Fruit fly (Drosophila melanogaster) whole organism, embryonic: Measurements from ENCODE around the gene mus301.

Source experiments
- Adf1 ChIP-seq: fragments of 200-800 bp; sonication (Bioruptor generic); IDR thresholded peaks from 2 replicates; pipeline ENCODE4 v1.3.6; 2022; ENCODE audit warnings: missing biosample characterization, missing genetic modification characterization
- B-H1 ChIP-seq: fragments of 200-800 bp; sonication (Bioruptor generic); IDR thresholded peaks from 3 replicates; pipeline ENCODE4 v1.3.6; 2022; ENCODE audit warnings: missing biosample characterization, missing genetic modification characterization
- CG10543 ChIP-seq: fragments of 200-800 bp; sonication (Bioruptor generic); optimal IDR thresholded peaks from 3 replicates; lab custom pipeline; 2017; ENCODE audit warnings: missing biosample characterization, mild to moderate bottlenecking, missing genetic modification characterization, moderate library complexity
- CG10654 ChIP-seq: fragments of 200-800 bp; sonication (Bioruptor generic); optimal IDR thresholded peaks from 2 replicates; lab custom pipeline; 2016; ENCODE audit warnings: missing biosample characterization, missing genetic modification characterization
- CG10959 ChIP-seq: fragments of 200-800 bp; sonication (Bioruptor generic); IDR thresholded peaks from 2 replicates; pipeline ENCODE4 v1.3.6; 2022; ENCODE audit warnings: missing biosample characterization, missing genetic modification characterization
- CG12219 ChIP-seq: fragments of 200-800 bp; sonication (Bioruptor generic); optimal IDR thresholded peaks from 3 replicates; lab custom pipeline; 2018; ENCODE audit warnings: missing biosample characterization, mild to moderate bottlenecking, missing genetic modification characterization
- CG12391 ChIP-seq: fragments of 200-800 bp; sonication (Bioruptor generic); optimal IDR thresholded peaks from 3 replicates; lab custom pipeline; 2018; ENCODE audit warnings: missing biosample characterization, mild to moderate bottlenecking, missing genetic modification characterization, moderate library complexity
- CG13894 ChIP-seq: fragments of 200-800 bp; sonication (Bioruptor generic); optimal IDR thresholded peaks from 3 replicates; lab custom pipeline; 2018; ENCODE audit warnings: missing biosample characterization, mild to moderate bottlenecking, missing genetic modification characterization, moderate library complexity
- CG15479 ChIP-seq: fragments of 200-800 bp; sonication (Bioruptor generic); optimal IDR thresholded peaks from 3 replicates; lab custom pipeline; 2019; ENCODE audit warnings: missing biosample characterization, mild to moderate bottlenecking, missing genetic modification characterization, moderate library complexity
- CG43689 ChIP-seq: fragments of 200-800 bp; sonication (Bioruptor generic); IDR thresholded peaks from 2 replicates; pipeline ENCODE4 v1.3.6; 2022; ENCODE audit warnings: missing biosample characterization, missing genetic modification characterization
- CG5180 ChIP-seq: fragments of 200-800 bp; sonication (Bioruptor generic); optimal IDR thresholded peaks from 3 replicates; lab custom pipeline; 2017; ENCODE audit warnings: missing biosample characterization, missing genetic modification characterization, mild to moderate bottlenecking, moderate library complexity, missing genetic modification reagents
- CG6683 ChIP-seq: fragments of 200-800 bp; sonication (Bioruptor generic); optimal IDR thresholded peaks from 2 replicates; lab custom pipeline; 2017; ENCODE audit warnings: missing biosample characterization, mild to moderate bottlenecking, missing genetic modification characterization, missing genetic modification reagents
- CG7987 ChIP-seq: fragments of 200-800 bp; sonication (Bioruptor generic); optimal IDR thresholded peaks from 2 replicates; lab custom pipeline; 2018; ENCODE audit warnings: missing biosample characterization, mild to moderate bottlenecking, missing genetic modification characterization, moderate library complexity
- CG8388 ChIP-seq: fragments of 200-800 bp; sonication (Bioruptor generic); optimal IDR thresholded peaks from 2 replicates; lab custom pipeline; 2019; ENCODE audit warnings: missing biosample characterization, mild to moderate bottlenecking, missing genetic modification characterization, moderate library complexity
- CG8765 ChIP-seq: fragments of 200-800 bp; sonication (Bioruptor generic); IDR thresholded peaks from 2 replicates; pipeline ENCODE4 v1.3.6; 2022; ENCODE audit warnings: missing biosample characterization, missing genetic modification characterization
- CG9932 ChIP-seq: fragments of 200-800 bp; sonication (Bioruptor generic); IDR thresholded peaks from 2 replicates; pipeline ENCODE4 v1.3.6; 2022; ENCODE audit warnings: missing biosample characterization, missing genetic modification characterization
- Dad ChIP-seq: fragments of 200-800 bp; sonication (Bioruptor generic); optimal IDR thresholded peaks from 3 replicates; lab custom pipeline; 2016; ENCODE audit warnings: missing biosample characterization, missing genetic modification characterization
- Dp ChIP-seq: fragments of 200-800 bp; sonication (Bioruptor generic); optimal IDR thresholded peaks from 2 replicates; lab custom pipeline; 2018; ENCODE audit warnings: missing biosample characterization, mild to moderate bottlenecking, missing genetic modification characterization, moderate library complexity
- Dref ChIP-seq: fragments of 200-800 bp; sonication (Bioruptor generic); IDR thresholded peaks from 2 replicates; pipeline ENCODE4 v1.3.6; 2022; ENCODE audit warnings: missing biosample characterization, missing genetic modification characterization
- E2f1 ChIP-seq: fragments of 200-800 bp; sonication (Bioruptor generic); IDR thresholded peaks from 2 replicates; pipeline ENCODE4 v1.3.6; 2022; ENCODE audit warnings: missing biosample characterization, missing genetic modification characterization
- ERR ChIP-seq: fragments of 200-800 bp; sonication (Bioruptor generic); optimal IDR thresholded peaks from 2 replicates; lab custom pipeline; 2016; ENCODE audit warnings: missing biosample characterization, missing genetic modification characterization
- Eip74EF ChIP-seq, 2 experiments: fragments of 200-800 bp in 1 of 2; fragments of >200 bp in 1 of 2; sonication (Bioruptor generic) in 1 of 2; optimal IDR thresholded peaks; 2 replicates each; lab custom pipeline; 2017 to 2019; ENCODE audit warnings: missing biosample characterization in 2 of 2, missing genetic modification characterization in 2 of 2, mild to moderate bottlenecking in 1 of 2, moderate library complexity in 1 of 2
- HmgD ChIP-seq: fragments of 200-800 bp; sonication (Bioruptor generic); optimal IDR thresholded peaks from 3 replicates; lab custom pipeline; 2016; ENCODE audit warnings: missing biosample characterization, missing genetic modification characterization
- Kr ChIP-seq: fragments of 200-800 bp; sonication (Bioruptor generic); optimal IDR thresholded peaks from 2 replicates; lab custom pipeline; 2017; ENCODE audit warnings: missing biosample characterization, mild to moderate bottlenecking, missing genetic modification characterization
- Mes4 ChIP-seq: fragments of 200-800 bp; sonication (Bioruptor generic); optimal IDR thresholded peaks from 2 replicates; lab custom pipeline; 2016; ENCODE audit warnings: missing biosample characterization, missing genetic modification characterization
- Ptx1 ChIP-seq: fragments of 200-800 bp; sonication (Bioruptor generic); IDR thresholded peaks from 2 replicates; pipeline ENCODE4 v1.3.6; 2022; ENCODE audit warnings: missing biosample characterization, missing genetic modification characterization
- Sox100B ChIP-seq: fragments of 200-800 bp; sonication (Bioruptor generic); optimal IDR thresholded peaks from 3 replicates; lab custom pipeline; 2018; ENCODE audit warnings: missing biosample characterization, mild to moderate bottlenecking, missing genetic modification characterization
- Ssrp ChIP-seq: fragments of 200-800 bp; sonication (Bioruptor generic); optimal IDR thresholded peaks from 2 replicates; lab custom pipeline; 2018; ENCODE audit warnings: missing biosample characterization, mild to moderate bottlenecking, missing genetic modification characterization, moderate library complexity
- Stat92E ChIP-seq, 3 experiments: fragments of >200 bp in 2 of 3; fragments of 200-800 bp in 1 of 3; sonication (Bioruptor generic) in 1 of 3; optimal IDR thresholded peaks; 2 replicates each; lab custom pipeline; 2017 to 2019; ENCODE audit warnings: missing biosample characterization in 3 of 3, missing genetic modification characterization in 3 of 3, mild to moderate bottlenecking in 1 of 3, moderate library complexity in 1 of 3
- az2 ChIP-seq: fragments of 200-800 bp; sonication (Bioruptor generic); optimal IDR thresholded peaks from 3 replicates; lab custom pipeline; 2016; ENCODE audit warnings: missing biosample characterization, missing genetic modification characterization
- chif ChIP-seq, 2 experiments: fragments of 200-800 bp; sonication (Bioruptor generic); optimal IDR thresholded peaks; 3 replicates each; lab custom pipeline; 2016; ENCODE audit warnings: missing biosample characterization in 2 of 2, missing genetic modification characterization in 2 of 2
- crp ChIP-seq, 2 experiments: fragments of 200-800 bp; sonication (Bioruptor generic); optimal IDR thresholded peaks; 2 replicates in 1 of 2; 3 replicates in 1 of 2; lab custom pipeline; 2017; ENCODE audit warnings: missing biosample characterization in 2 of 2, missing genetic modification characterization in 2 of 2, mild to moderate bottlenecking in 1 of 2, moderate library complexity in 1 of 2
- eyg ChIP-seq: fragments of 200-800 bp; sonication (Bioruptor generic); optimal IDR thresholded peaks from 3 replicates; lab custom pipeline; 2016; ENCODE audit warnings: missing biosample characterization, missing genetic modification characterization
- fd64A ChIP-seq: fragments of 200-800 bp; sonication (Bioruptor generic); optimal IDR thresholded peaks from 3 replicates; lab custom pipeline; 2018; ENCODE audit warnings: missing biosample characterization, mild to moderate bottlenecking, missing genetic modification characterization
- fd96Cb ChIP-seq: fragments of 200-800 bp; sonication (Bioruptor generic); optimal IDR thresholded peaks from 2 replicates; lab custom pipeline; 2018; ENCODE audit warnings: missing biosample characterization, mild to moderate bottlenecking, missing genetic modification characterization, moderate library complexity
- gsb-n ChIP-seq: fragments of 200-800 bp; sonication (Bioruptor generic); optimal IDR thresholded peaks from 3 replicates; lab custom pipeline; 2018; ENCODE audit warnings: missing biosample characterization, mild to moderate bottlenecking, missing genetic modification characterization
- ind ChIP-seq: fragments of 200-800 bp; sonication (Bioruptor generic); optimal IDR thresholded peaks from 3 replicates; lab custom pipeline; 2016; ENCODE audit warnings: missing biosample characterization, missing genetic modification characterization
- kni ChIP-seq: fragments of 200-800 bp; sonication (Bioruptor generic); optimal IDR thresholded peaks from 3 replicates; lab custom pipeline; 2017; ENCODE audit warnings: mild to moderate bottlenecking, missing biosample characterization, missing genetic modification reagents, missing genetic modification characterization
- lab ChIP-seq: fragments of 200-800 bp; sonication (Bioruptor generic); optimal IDR thresholded peaks from 3 replicates; lab custom pipeline; 2017; ENCODE audit warnings: missing biosample characterization, missing genetic modification characterization, mild to moderate bottlenecking, moderate library complexity, missing genetic modification reagents
- lov ChIP-seq, 2 experiments: fragments of 200-800 bp in 1 of 2; fragments of >200 bp in 1 of 2; sonication (Bioruptor generic) in 1 of 2; IDR thresholded peaks in 1 of 2; optimal IDR thresholded peaks in 1 of 2; 2 replicates in 1 of 2; 3 replicates in 1 of 2; pipeline versions ENCODE4 v1.3.6 to Lab custom; 2017 to 2022; ENCODE audit warnings: missing biosample characterization in 1 of 2, missing genetic modification characterization in 1 of 2
- pho ChIP-seq: fragments of 200-800 bp; sonication (Bioruptor generic); optimal IDR thresholded peaks from 2 replicates; lab custom pipeline; 2016; ENCODE audit warnings: missing biosample characterization, missing genetic modification characterization
- prd ChIP-seq, 3 experiments: fragments of >200 bp in 2 of 3; fragments of 200-800 bp in 1 of 3; sonication (Bioruptor generic) in 1 of 3; optimal IDR thresholded peaks in 2 of 3; IDR thresholded peaks in 1 of 3; 2 replicates in 2 of 3; 3 replicates in 1 of 3; pipeline versions ENCODE4 v1.3.6 to Lab custom; 2017 to 2022; ENCODE audit warnings: missing biosample characterization in 1 of 3, missing genetic modification characterization in 1 of 3
- pum ChIP-seq: fragments of 200-800 bp; sonication (Bioruptor generic); optimal IDR thresholded peaks from 2 replicates; lab custom pipeline; 2016; ENCODE audit warnings: missing biosample characterization, missing genetic modification characterization
- seq ChIP-seq: fragments of 200-800 bp; sonication (Bioruptor generic); IDR thresholded peaks from 2 replicates; pipeline ENCODE4 v1.3.6; 2022; ENCODE audit warnings: missing biosample characterization, missing genetic modification characterization
- sim ChIP-seq: fragments of 200-800 bp; sonication (Bioruptor generic); IDR thresholded peaks from 2 replicates; pipeline ENCODE4 v1.3.6; 2022; ENCODE audit warnings: missing biosample characterization, missing genetic modification characterization
- sna ChIP-seq: fragments of 200-800 bp; sonication (Bioruptor generic); IDR thresholded peaks from 2 replicates; pipeline ENCODE4 v1.3.6; 2022; ENCODE audit warnings: missing biosample characterization, missing genetic modification characterization; ENCODE audit not compliant: partially characterized antibody
- tap ChIP-seq: fragments of 200-800 bp; optimal IDR thresholded peaks from 3 replicates; lab custom pipeline; 2019; ENCODE audit warnings: missing biosample characterization, mild to moderate bottlenecking, missing genetic modification characterization, moderate library complexity
- tna ChIP-seq: fragments of 200-800 bp; sonication (Bioruptor generic); IDR thresholded peaks from 2 replicates; pipeline ENCODE4 v1.3.6; 2022; ENCODE audit warnings: missing biosample characterization, missing genetic modification characterization; ENCODE audit not compliant: partially characterized antibody

The mus301 gene

dm6 chr3L:8127712-8128210 lies 9.8 kb upstream of the mus301 start, which contains the start of the genes Cds and Uba2 (continued):
- peak; percentile 96 for TF ChIP-seq ind
- peak in 1 of 3 experiments; percentile 61 for TF ChIP-seq Stat92E (GFP tag; optimal IDR thresholded peaks at IDR 0.05; lab: Kevin White, UChicago)
- peak; percentile 79 for TF ChIP-seq CG8765 (GFP tag; lab: Robert Waterston, UW)
- no peak for TF ChIP-seq Kr (GFP tag; lab: Kevin White, UChicago)
- TF ChIP-seq CG8388 (GFP tag; lab: Kevin White, UChicago): peak; percentile 90
- TF ChIP-seq CG10543 (GFP tag; lab: Kevin White, UChicago): peak; percentile 97
- peak; percentile 87 for TF ChIP-seq seq (GFP tag; lab: Robert Waterston, UW)
- peak; percentile 55 for TF ChIP-seq HmgD
- TF ChIP-seq fd64A (GFP tag; lab: Kevin White, UChicago): peak; percentile 49
- TF ChIP-seq chif (GFP tag; optimal IDR thresholded peaks at IDR 0.05; lab: Kevin White, UChicago): peak; percentile 47 to 67
- TF ChIP-seq CG12219 (GFP tag; lab: Kevin White, UChicago): peak; percentile 71
- TF ChIP-seq CG10654 (GFP tag; lab: Kevin White, UChicago): peak; percentile 93
- TF ChIP-seq pum: peak; percentile 75
- peak; percentile 80 for TF ChIP-seq Adf1 (GFP tag; lab: Robert Waterston, UW)
- peak; percentile 97 for TF ChIP-seq lab (GFP tag; lab: Kevin White, UChicago)
- peak; percentile 77 for TF ChIP-seq CG10959 (GFP tag; lab: Robert Waterston, UW)
- TF ChIP-seq gsb-n (tag; lab: Kevin White, UChicago): no peak
- peak in 1 of 2 experiments; percentile 71 for TF ChIP-seq Eip74EF (GFP tag; optimal IDR thresholded peaks at IDR 0.05; lab: Kevin White, UChicago)
- TF ChIP-seq prd (optimal IDR thresholded peaks at IDR 0.05; lab: Kevin White, UChicago): no peak
- peak; percentile 93 for TF ChIP-seq prd (GFP tag; IDR thresholded peaks at IDR 0.05; lab: Robert Waterston, UW)
- TF ChIP-seq CG9932: peak; percentile 98
- peak; percentile 57 for TF ChIP-seq Dad
- no peak for TF ChIP-seq sna
- TF ChIP-seq eyg (GFP tag; lab: Kevin White, UChicago): peak; percentile 59
- TF ChIP-seq Dp (GFP tag; lab: Kevin White, UChicago): peak; percentile 38
- TF ChIP-seq crp (GFP tag; optimal IDR thresholded peaks at IDR 0.05; lab: Kevin White, UChicago): peak in 1 of 2 experiments; percentile 63
- TF ChIP-seq lov (optimal IDR thresholded peaks at IDR 0.05; lab: Kevin White, UChicago): no peak
- TF ChIP-seq lov (GFP tag; IDR thresholded peaks at IDR 0.05; lab: Robert Waterston, UW): peak; percentile 77
- peak; percentile 89 for TF ChIP-seq tap (tag; lab: Kevin White, UChicago)
- no peak for TF ChIP-seq tna (GFP tag; lab: Robert Waterston, UW)
- peak; percentile 90 for TF ChIP-seq Ssrp
- TF ChIP-seq CG15479 (GFP tag; lab: Kevin White, UChicago): no peak
- TF ChIP-seq CG6683 (GFP tag; lab: Kevin White, UChicago): peak; percentile 77
- TF ChIP-seq CG43689 (GFP tag; lab: Robert Waterston, UW): 0 out of 2 replicates have a peak, but pooled peaks have one; percentile 38
- peak; percentile 95 for TF ChIP-seq CG13894 (tag; lab: Kevin White, UChicago)
- TF ChIP-seq kni (GFP tag; lab: Kevin White, UChicago): peak; percentile 76
- peak; percentile 43; the same call in 1 of the 2 replicates for TF ChIP-seq Dref (GFP tag; lab: Robert Waterston, UW)
- TF ChIP-seq pho (GFP tag; lab: Kevin White, UChicago): peak; percentile 80
- peak; percentile 87 for TF ChIP-seq fd96Cb
- TF ChIP-seq az2 (GFP tag; lab: Kevin White, UChicago): peak; percentile 92
- TF ChIP-seq CG7987 (GFP tag; lab: Kevin White, UChicago): peak; percentile 84
- TF ChIP-seq Sox100B: peak; percentile 90
- no peak for TF ChIP-seq CG5180 (GFP tag; lab: Kevin White, UChicago)
- TF ChIP-seq B-H1 (GFP tag; lab: Robert Waterston, UW): peak; percentile 76
- peak; percentile 96 for TF ChIP-seq CG12391 (tag; lab: Kevin White, UChicago)
- TF ChIP-seq Mes4: peak; percentile 60
- 0 out of 2 replicates have a peak, but pooled peaks have one; percentile 28 for TF ChIP-seq sim (GFP tag; lab: Robert Waterston, UW)
- peak; percentile 88 for TF ChIP-seq E2f1 (GFP tag; lab: Robert Waterston, UW)
- TF ChIP-seq ERR: no peak
- peak; percentile 93 for TF ChIP-seq Ptx1
